Fruit fly (Drosophila melanogaster) whole organism, prepupa: ENCODE data around the gene CG42764.
A peak's percentile ranks its signal among the peaks of the same experiment; 100 is the strongest.

Experiments
- CG10631 ChIP-seq: fragments of 200-800 bp; sonication (Bioruptor generic); optimal IDR thresholded peaks from 2 replicates; lab custom pipeline; 2016; ENCODE audit warnings: missing biosample characterization, missing genetic modification characterization
- CG11762 ChIP-seq: fragments of 200-800 bp; sonication (Bioruptor generic); optimal IDR thresholded peaks from 3 replicates; lab custom pipeline; 2016; ENCODE audit warnings: missing biosample characterization, missing genetic modification characterization; ENCODE audit not compliant: insufficient read depth
- CG6276 ChIP-seq: fragments of 200-800 bp; sonication (Bioruptor generic); optimal IDR thresholded peaks from 2 replicates; lab custom pipeline; 2017; ENCODE audit warnings: missing biosample characterization, mild to moderate bottlenecking, missing genetic modification characterization
- Eip78C ChIP-seq: fragments of 200-800 bp; sonication (Bioruptor generic); peaks from one replicate; lab custom pipeline; 2016; ENCODE audit warnings: missing biosample characterization, missing genetic modification characterization
- Ets96B ChIP-seq: fragments of 200-800 bp; optimal IDR thresholded peaks from 2 replicates; lab custom pipeline; 2019; ENCODE audit warnings: missing biosample characterization, mild to moderate bottlenecking, missing genetic modification characterization, moderate library complexity
- Gug ChIP-seq: fragments of 200-800 bp; sonication (Bioruptor generic); IDR thresholded peaks from 2 replicates; pipeline ENCODE4 v1.3.6; 2022; ENCODE audit warnings: missing biosample characterization, missing genetic modification characterization
- Smox ChIP-seq: fragments of 200-800 bp; sonication (Bioruptor generic); optimal IDR thresholded peaks from 3 replicates; lab custom pipeline; 2016; ENCODE audit warnings: missing biosample characterization, missing genetic modification characterization
- Sox102F ChIP-seq: fragments of 200-800 bp; sonication (Bioruptor generic); optimal IDR thresholded peaks from 2 replicates; lab custom pipeline; 2016; ENCODE audit warnings: missing biosample characterization, mild to moderate bottlenecking, missing genetic modification characterization
- Sox15 ChIP-seq: fragments of 200-800 bp; sonication (Bioruptor generic); optimal IDR thresholded peaks from 3 replicates; lab custom pipeline; 2016; ENCODE audit warnings: missing biosample characterization, missing genetic modification characterization

dm6 chr3L:20470991-20471498 lies 5.2 kb upstream of the CG42764 start:
- TF ChIP-seq Eip78C (GFP tag; lab: Kevin White, UChicago), result peak; percentile 75
- peak; percentile 50 for TF ChIP-seq CG6276
- TF ChIP-seq CG10631 (GFP tag; lab: Kevin White, UChicago), result no peak
- no peak for TF ChIP-seq CG11762
- no peak for TF ChIP-seq Ets96B
- TF ChIP-seq Gug (GFP tag; lab: Robert Waterston, UW), result peak; percentile 48
- no peak for TF ChIP-seq Smox (GFP tag; lab: Kevin White, UChicago)
- TF ChIP-seq Sox15 (GFP tag; lab: Kevin White, UChicago), result no peak
- no peak for TF ChIP-seq Sox102F (GFP tag; lab: Kevin White, UChicago)
